Worm (Caenorhabditis elegans): Measurements from ENCODE around the gene adal-1.

Gene adal-1

ce11 chrII:6887319-6888005, 6.0 kb downstream of the adal-1 start, which contains the start of gene pmp-2:
Gene pmp-2, minus strand, starts transcription at chrII:6887805.
- TF ChIP-seq lin-35 (GFP tag; optimal IDR thresholded peaks at IDR 0.05) (peak in 1 of 2 experiments; percentile 4), nhr-77 (tag; optimal IDR thresholded peaks at IDR 0.05) (no peak), elt-3 (tag; optimal IDR thresholded peaks at IDR 0.05) (peak in 2 of 6 experiments; percentile 49 to 51), elt-2 (tag; optimal IDR thresholded peaks at IDR 0.05) (peak; percentile 10), efl-1 (optimal IDR thresholded peaks at IDR 0.05) (no peak), efl-1 (GFP tag; optimal IDR thresholded peaks at IDR 0.05 in 1 of 2) (peak in 1 of 2 experiments; percentile 91), nhr-20 (tag; optimal IDR thresholded peaks at IDR 0.05) (peak; percentile 80), ceh-63 (GFP tag; optimal IDR thresholded peaks at IDR 0.05) (no peak)

DNA sequence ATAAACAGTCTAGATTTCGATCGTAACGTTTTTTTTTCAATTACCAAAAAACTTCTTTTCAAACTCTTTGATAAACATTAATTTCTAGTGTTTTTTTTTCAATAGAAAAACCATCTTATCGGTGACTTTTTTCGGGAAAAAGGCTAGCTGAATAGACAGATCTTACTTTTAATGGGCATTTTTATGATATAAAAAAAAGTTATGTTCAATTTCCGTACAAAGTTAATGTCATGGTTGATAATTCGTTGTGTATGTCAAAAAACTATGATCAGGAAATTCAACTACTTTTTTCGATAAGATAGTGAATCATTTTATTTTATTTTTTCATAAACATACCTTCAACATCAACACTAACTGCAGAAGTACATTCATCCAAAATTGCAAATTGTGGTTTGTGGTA, 8.9 kb downstream of the adal-1 start:
- no peak for TF ChIP-seq grh-1 (GFP tag; IDR thresholded peaks at IDR 0.05)
- no peak for TF ChIP-seq lir-3 (tag; optimal IDR thresholded peaks at IDR 0.05; ENCODE audit: poor library complexity)
- TF ChIP-seq nhr-90 (tag; optimal IDR thresholded peaks at IDR 0.05; ENCODE audit: poor library complexity) = no peak

DNA sequence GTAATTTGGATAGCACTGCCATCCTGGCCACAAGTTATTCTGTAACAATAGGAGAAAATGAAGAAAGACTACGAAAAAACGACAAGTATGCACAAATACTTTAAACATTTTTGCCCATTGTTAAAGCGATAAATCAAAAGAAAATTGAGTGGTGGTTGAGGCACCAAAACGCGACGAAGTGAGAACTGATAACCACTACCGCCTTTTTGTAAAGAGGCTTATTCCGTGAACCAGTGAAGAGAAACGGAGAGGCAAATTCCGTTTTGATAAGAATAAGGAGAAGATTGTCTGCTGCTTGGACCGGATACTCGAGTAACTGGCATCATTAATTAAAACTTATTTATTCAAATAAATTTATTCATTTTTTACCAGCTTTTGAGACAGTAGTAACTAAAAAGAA, 9.7 kb downstream of the adal-1 start, which contains the start of gene pmp-1:
TSS of gene pmp-1 (minus strand) at position 39 of the 400 bp plus-strand sequence.
- no peak for TF ChIP-seq unc-98 (GFP tag; IDR thresholded peaks at IDR 0.05)
- TF ChIP-seq efl-1 (optimal IDR thresholded peaks at IDR 0.05) = no peak
- peak in 1 of 2 experiments; percentile 68 for TF ChIP-seq efl-1 (GFP tag; optimal IDR thresholded peaks at IDR 0.05 in 1 of 2)
- TF ChIP-seq ceh-8 (GFP tag; optimal IDR thresholded peaks at IDR 0.05) = no peak
- TF ChIP-seq nhr-19 (GFP tag; conservative IDR thresholded peaks at IDR 0.05) = no peak
- no peak for TF ChIP-seq vab-15 (tag; optimal IDR thresholded peaks at IDR 0.05)
- no peak for TF ChIP-seq mdl-1 (tag; optimal IDR thresholded peaks at IDR 0.05)
- TF ChIP-seq efl-3 (GFP tag; optimal IDR thresholded peaks at IDR 0.05) = no peak
- TF ChIP-seq nhr-90 (tag; optimal IDR thresholded peaks at IDR 0.05; ENCODE audit: poor library complexity) = no peak
- TF ChIP-seq pqm-1 (tag; optimal IDR thresholded peaks at IDR 0.05) = peak; percentile 58
- TF ChIP-seq nhr-85 (tag) = no peak
- TF ChIP-seq nhr-71 (tag; optimal IDR thresholded peaks at IDR 0.05) = no peak
- TF ChIP-seq Y116A8C.19 (tag; optimal IDR thresholded peaks at IDR 0.05; ENCODE audit: borderline replicate concordance) = no peak
- TF ChIP-seq sptf-1 (tag; optimal IDR thresholded peaks at IDR 0.05) = no peak
- peak; percentile 69 for TF ChIP-seq elt-2 (tag; optimal IDR thresholded peaks at IDR 0.05)

- TF ChIP-seq efl-1 (optimal IDR thresholded peaks at IDR 0.05) = no peak
- TF ChIP-seq efl-1 (GFP tag; optimal IDR thresholded peaks at IDR 0.05 in 1 of 2) = peak in 1 of 2 experiments; percentile 85
- TF ChIP-seq hpl-2 (GFP tag; optimal IDR thresholded peaks at IDR 0.05) = no peak
Observed at ce11 chrII:6882335-6882734, 11.1 kb downstream of the adal-1 start.

- no peak for TF ChIP-seq nhr-47 (tag; optimal IDR thresholded peaks at IDR 0.05)
- no peak for TF ChIP-seq tbx-2 (tag; optimal IDR thresholded peaks at IDR 0.05)
- no peak for TF ChIP-seq mdl-1 (tag; optimal IDR thresholded peaks at IDR 0.05)
- TF ChIP-seq rnt-1 (tag; optimal IDR thresholded peaks at IDR 0.05) = no peak
Observed at ce11 chrII:6880067-6880466, 13.4 kb downstream of the adal-1 start, which contains the start of gene C44B7.7. Gene C44B7.7, minus strand, starts transcription at chrII:6880167.

DNA sequence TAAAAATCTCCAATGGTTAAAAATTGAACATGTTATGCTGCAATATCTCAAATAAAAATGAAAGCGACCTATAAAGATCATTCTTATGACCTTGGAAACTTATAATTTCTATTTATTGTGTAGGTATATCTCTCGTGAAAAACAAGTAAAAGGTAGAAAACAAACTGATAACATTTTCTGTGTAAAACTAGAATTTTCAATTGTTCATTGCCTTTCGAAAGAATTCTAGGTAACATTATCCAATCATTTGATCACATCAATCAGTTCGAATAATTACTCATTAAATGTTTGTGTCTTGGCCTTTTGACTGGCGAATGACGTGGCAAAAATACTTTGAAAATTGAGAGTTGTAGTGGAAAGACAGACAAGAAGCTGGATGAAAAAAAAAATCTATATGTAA, 15.6 kb downstream of the adal-1 start:
- TF ChIP-seq C34B4.2 (tag; optimal IDR thresholded peaks at IDR 0.05) (no peak), hlh-17 (GFP tag; optimal IDR thresholded peaks at IDR 0.05; ENCODE audit: borderline replicate concordance) (no peak), F16B12.6 (tag; optimal IDR thresholded peaks at IDR 0.05) (no peak), sup-37 (GFP tag; optimal IDR thresholded peaks at IDR 0.05) (no peak), nhr-47 (tag; optimal IDR thresholded peaks at IDR 0.05) (no peak), nhr-85 (tag) (peak; percentile 78), lin-14 (GFP tag; optimal IDR thresholded peaks at IDR 0.05) (peak; percentile 29), elt-3 (tag; optimal IDR thresholded peaks at IDR 0.05) (peak in 1 of 6 experiments; percentile 55), zip-4 (GFP tag; optimal IDR thresholded peaks at IDR 0.05) (no peak), xbp-1 (tag; optimal IDR thresholded peaks at IDR 0.05) (no peak), mdl-1 (tag; optimal IDR thresholded peaks at IDR 0.05) (no peak), blmp-1 (tag; optimal IDR thresholded peaks at IDR 0.05) (peak; percentile 37), irx-1 (tag; optimal IDR thresholded peaks at IDR 0.05) (no peak), skn-1 (tag; optimal IDR thresholded peaks at IDR 0.05) (no peak), ztf-11 (tag; optimal IDR thresholded peaks at IDR 0.05) (no peak), grh-1 (GFP tag; IDR thresholded peaks at IDR 0.05) (peak; percentile 35; the same call in 1 of the 2 replicates), rnt-1 (tag; optimal IDR thresholded peaks at IDR 0.05) (no peak), fkh-10 (GFP tag; optimal IDR thresholded peaks at IDR 0.05) (no peak), tbx-2 (tag; optimal IDR thresholded peaks at IDR 0.05) (no peak), nhr-20 (tag; optimal IDR thresholded peaks at IDR 0.05) (peak; percentile 14), lin-39 (tag; optimal IDR thresholded peaks at IDR 0.05) (no peak), C16A3.4 (tag; optimal IDR thresholded peaks at IDR 0.05) (no peak)

All from whole organism, L1 larva.